Worm (Caenorhabditis elegans) whole organism, L2 larva: ENCODE data around the gene F16G10.10.

Experiments
- C34F6.9 ChIP-seq: fragments of 150-350 bp; optimal IDR thresholded peaks from 2 replicates; lab custom pipeline; 2014; ENCODE audit warnings: missing biosample characterization, missing genetic modification characterization
- F13H6.1 ChIP-seq: sonication (generic microtip); optimal IDR thresholded peaks from 2 replicates; lab custom pipeline; 2016; ENCODE audit warnings: missing genetic modification characterization, missing compliant biosample characterization
- R02D3.7 ChIP-seq: fragments of 150-350 bp; optimal IDR thresholded peaks from 2 replicates; lab custom pipeline; 2014; ENCODE audit warnings: missing biosample characterization, missing genetic modification characterization
- ZK546.5 ChIP-seq: sonication (generic microtip); optimal IDR thresholded peaks from 2 replicates; lab custom pipeline; 2017; ENCODE audit warnings: missing biosample characterization, missing genetic modification characterization
- alr-1 ChIP-seq: fragments of 150-350 bp; optimal IDR thresholded peaks from 2 replicates; lab custom pipeline; 2014; ENCODE audit warnings: missing biosample characterization, missing genetic modification characterization
- blmp-1 ChIP-seq: sonication (generic microtip); optimal IDR thresholded peaks from 2 replicates; lab custom pipeline; 2017; ENCODE audit warnings: missing genetic modification characterization, mild to moderate bottlenecking, missing compliant biosample characterization, antibody characterized with exemption, moderate library complexity; ENCODE audit not compliant: insufficient read depth
- ceh-16 ChIP-seq: fragments of 150-350 bp; optimal IDR thresholded peaks from 2 replicates; lab custom pipeline; 2014; ENCODE audit warnings: missing biosample characterization, missing genetic modification characterization
- ceh-82 ChIP-seq: fragments of 150-350 bp; optimal IDR thresholded peaks from 2 replicates; lab custom pipeline; 2014; ENCODE audit warnings: missing biosample characterization, missing genetic modification characterization
- crh-2 ChIP-seq: sonication (generic microtip); optimal IDR thresholded peaks from 2 replicates; lab custom pipeline; 2017; ENCODE audit warnings: missing biosample characterization, missing genetic modification characterization
- dmd-4 ChIP-seq: sonication (generic microtip); optimal IDR thresholded peaks from 2 replicates; lab custom pipeline; 2017; ENCODE audit warnings: missing biosample characterization, missing genetic modification characterization
- egl-27 ChIP-seq: sonication (generic microtip); optimal IDR thresholded peaks from 3 replicates; lab custom pipeline; 2017; ENCODE audit warnings: missing biosample characterization, missing genetic modification reagents, missing genetic modification characterization
- elt-3 ChIP-seq: sonication (generic microtip); optimal IDR thresholded peaks from 2 replicates; lab custom pipeline; 2017; ENCODE audit warnings: missing biosample characterization, missing genetic modification characterization
- fos-1 ChIP-seq: fragments of 150-350 bp; optimal IDR thresholded peaks from 2 replicates; lab custom pipeline; 2014; ENCODE audit warnings: missing biosample characterization, missing genetic modification characterization
- gmeb-1 ChIP-seq: fragments of 150-350 bp; optimal IDR thresholded peaks from 2 replicates; lab custom pipeline; 2014; ENCODE audit warnings: missing biosample characterization, missing genetic modification characterization
- lin-11 ChIP-seq: fragments of 150-350 bp; sonication (generic microtip); optimal IDR thresholded peaks from 2 replicates; lab custom pipeline; 2014; ENCODE audit warnings: missing biosample characterization, missing genetic modification characterization, inconsistent platforms, mixed read lengths
- lin-13 ChIP-seq: fragments of 150-350 bp; optimal IDR thresholded peaks from 2 replicates; lab custom pipeline; 2014; ENCODE audit warnings: missing biosample characterization, missing genetic modification reagents, missing genetic modification characterization
- lin-39 ChIP-seq: fragments of 150-350 bp; optimal IDR thresholded peaks from 2 replicates; lab custom pipeline; 2014; ENCODE audit warnings: missing biosample characterization, missing genetic modification reagents, missing genetic modification characterization
- lsy-2 ChIP-seq, 2 experiments: fragments of 150-350 bp in 1 of 2; sonication (generic microtip) in 1 of 2; optimal IDR thresholded peaks; 2 replicates each; lab custom pipeline; 2014 to 2017; ENCODE audit warnings: missing biosample characterization in 2 of 2, missing genetic modification characterization in 2 of 2
- mab-5 ChIP-seq: fragments of 150-350 bp; optimal IDR thresholded peaks from 2 replicates; lab custom pipeline; 2014; ENCODE audit warnings: missing biosample characterization, missing genetic modification characterization
- mbf-1 ChIP-seq: sonication (generic microtip); optimal IDR thresholded peaks from 2 replicates; lab custom pipeline; 2017; ENCODE audit warnings: missing biosample characterization, missing genetic modification characterization
- mdl-1 ChIP-seq, 2 experiments: fragments of 150-350 bp in 1 of 2; sonication (generic microtip) in 1 of 2; optimal IDR thresholded peaks; 2 replicates each; lab custom pipeline; 2017; ENCODE audit warnings: missing biosample characterization in 2 of 2, missing genetic modification characterization in 2 of 2
- nhr-11 ChIP-seq: fragments of 150-350 bp; optimal IDR thresholded peaks from 2 replicates; lab custom pipeline; 2014; ENCODE audit warnings: missing biosample characterization, missing genetic modification characterization
- nhr-12 ChIP-seq: fragments of 150-350 bp; optimal IDR thresholded peaks from 2 replicates; lab custom pipeline; 2014; ENCODE audit warnings: missing biosample characterization, missing genetic modification characterization
- nhr-23 ChIP-seq: fragments of 150-350 bp; optimal IDR thresholded peaks from 2 replicates; lab custom pipeline; 2014; ENCODE audit warnings: missing biosample characterization, missing genetic modification reagents, missing genetic modification characterization
- nhr-25 ChIP-seq: fragments of 150-350 bp; sonication (generic microtip); optimal IDR thresholded peaks from 3 replicates; lab custom pipeline; 2014; ENCODE audit warnings: missing biosample characterization, missing genetic modification characterization
- nhr-77 ChIP-seq: fragments of 150-350 bp; optimal IDR thresholded peaks from 2 replicates; lab custom pipeline; 2014; ENCODE audit warnings: missing biosample characterization, missing genetic modification characterization
- peb-1 ChIP-seq: fragments of 150-350 bp; optimal IDR thresholded peaks from 2 replicates; lab custom pipeline; 2014; ENCODE audit warnings: missing biosample characterization, missing genetic modification characterization
- sma-3 ChIP-seq: sonication (generic microtip); optimal IDR thresholded peaks from 2 replicates; lab custom pipeline; 2016; ENCODE audit warnings: missing genetic modification reagents, missing genetic modification characterization, missing compliant biosample characterization
- sma-9 ChIP-seq, 2 experiments: fragments of 150-350 bp in 1 of 2; sonication (generic microtip) in 1 of 2; optimal IDR thresholded peaks; 2 replicates each; lab custom pipeline; 2014 to 2016; ENCODE audit warnings: missing genetic modification characterization in 2 of 2, mild to moderate bottlenecking in 1 of 2, missing biosample characterization in 1 of 2, missing compliant biosample characterization in 1 of 2, missing genetic modification reagents in 1 of 2, moderate library complexity in 1 of 2
- snpc-4 ChIP-seq: fragments of 150-350 bp; optimal IDR thresholded peaks from 2 replicates; lab custom pipeline; 2014; ENCODE audit warnings: missing biosample characterization, missing genetic modification characterization
- unc-55 ChIP-seq: fragments of 150-350 bp; sonication (generic microtip); optimal IDR thresholded peaks from 3 replicates; lab custom pipeline; 2014; ENCODE audit warnings: missing biosample characterization, missing genetic modification reagents, missing genetic modification characterization
- unc-62 ChIP-seq: fragments of 150-350 bp; optimal IDR thresholded peaks from 2 replicates; lab custom pipeline; 2014; ENCODE audit warnings: missing biosample characterization, missing genetic modification reagents, missing genetic modification characterization
- zag-1 ChIP-seq: fragments of 150-350 bp; optimal IDR thresholded peaks from 2 replicates; lab custom pipeline; 2014; ENCODE audit warnings: missing biosample characterization, missing genetic modification characterization
- ztf-1 ChIP-seq: fragments of 200-800 bp; sonication (Bioruptor generic); conservative IDR thresholded peaks from 2 replicates; pipeline ENCODE4 v1.3.6; 2022; ENCODE audit warnings: missing genetic modification characterization, missing compliant biosample characterization

F16G10.10 gene

ce11 chrII:2341515-2341914 lies 49.3 kb downstream of the F16G10.10 start, which contains the start of gene enri-1:
Gene enri-1 (minus strand): TSS chrII:2341615.
- TF ChIP-seq lin-11 (no peak), ceh-16 (no peak), egl-27 (tag; lab: Kevin White, UChicago) (no peak), crh-2 (tag; lab: Kevin White, UChicago) (no peak), nhr-11 (tag; lab: Kevin White, UChicago) (no peak), nhr-77 (tag; lab: Kevin White, UChicago) (no peak), lin-13 (GFP tag; lab: Kevin White, UChicago) (no peak), mdl-1 (tag; optimal IDR thresholded peaks at IDR 0.05; lab: Kevin White, UChicago) (no peak), ztf-1 (GFP tag; lab: Robert Waterston, UW) (no peak), mbf-1 (tag; lab: Kevin White, UChicago) (no peak), C34F6.9 (tag; lab: Kevin White, UChicago) (no peak), lin-39 (tag; lab: Kevin White, UChicago) (no peak), elt-3 (tag; lab: Kevin White, UChicago) (no peak), peb-1 (tag; lab: Kevin White, UChicago) (no peak), mab-5 (tag; lab: Kevin White, UChicago) (no peak), ZK546.5 (tag; lab: Kevin White, UChicago) (no peak)
- TF ChIP-seq, all 48 proteins: peak for 0

DNA sequence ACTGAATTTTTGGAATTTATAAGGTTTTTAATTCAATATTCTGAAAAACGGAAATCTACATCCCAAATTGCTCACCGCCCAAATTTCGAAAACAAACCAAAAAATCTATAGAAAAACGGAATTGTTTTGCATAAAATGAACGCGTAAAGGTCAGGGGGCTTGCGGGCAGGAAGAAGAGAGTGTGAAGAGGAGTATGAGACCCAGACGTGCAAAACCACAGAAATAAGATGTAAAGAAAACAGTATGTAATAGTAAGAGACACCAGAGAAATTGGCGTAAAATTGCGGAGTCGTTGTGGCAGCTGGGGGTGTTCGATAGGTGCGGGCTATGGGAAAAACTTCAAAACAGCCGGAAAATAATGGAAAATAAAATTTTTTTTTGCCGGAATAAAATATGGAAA lies 49.8 kb downstream of the F16G10.10 start:
- TF ChIP-seq sma-9 (GFP tag; optimal IDR thresholded peaks at IDR 0.05; lab: Kevin White, UChicago) (no peak), sma-9 (tag; optimal IDR thresholded peaks at IDR 0.05; lab: Kevin White, UChicago) (no peak), crh-2 (tag; lab: Kevin White, UChicago) (peak; percentile 14), fos-1 (tag; lab: Kevin White, UChicago) (no peak), ceh-82 (tag; lab: Kevin White, UChicago) (no peak), lsy-2 (tag; optimal IDR thresholded peaks at IDR 0.05; lab: Kevin White, UChicago) (peak in 1 of 2 experiments; percentile 38), F13H6.1 (no peak), blmp-1 (tag; lab: Kevin White, UChicago) (no peak), nhr-11 (tag; lab: Kevin White, UChicago) (no peak), dmd-4 (tag; lab: Kevin White, UChicago) (no peak), unc-55 (GFP tag; lab: Kevin White, UChicago) (peak; percentile 26), nhr-77 (tag; lab: Kevin White, UChicago) (no peak), gmeb-1 (tag; lab: Kevin White, UChicago) (no peak), snpc-4 (tag; lab: Kevin White, UChicago) (no peak), nhr-12 (tag; lab: Kevin White, UChicago) (no peak), zag-1 (tag; lab: Kevin White, UChicago) (no peak), lin-11 (no peak), C34F6.9 (tag; lab: Kevin White, UChicago) (no peak), nhr-23 (tag; lab: Kevin White, UChicago) (no peak), R02D3.7 (tag; lab: Kevin White, UChicago) (no peak), mab-5 (tag; lab: Kevin White, UChicago) (no peak), nhr-25 (tag; lab: Kevin White, UChicago) (no peak), lin-13 (GFP tag; lab: Kevin White, UChicago) (no peak), alr-1 (no peak), unc-62 (GFP tag; lab: Kevin White, UChicago) (no peak), sma-3 (no peak), ZK546.5 (tag; lab: Kevin White, UChicago) (no peak)
